Worm (Caenorhabditis elegans) whole organism, L3 larva: ENCODE measurements around the gene hen-1.

Source experiments
- ama-1 ChIP-seq: fragments of 150-350 bp; optimal IDR thresholded peaks from 2 replicates; lab custom pipeline; 2018
- ceh-28 ChIP-seq: fragments of 150-350 bp; optimal IDR thresholded peaks from 2 replicates; lab custom pipeline; 2014; ENCODE audit warnings: missing biosample characterization, missing genetic modification reagents, missing genetic modification characterization
- nhr-23 ChIP-seq: fragments of 150-350 bp; optimal IDR thresholded peaks from 2 replicates; lab custom pipeline; 2014; ENCODE audit warnings: missing biosample characterization, missing genetic modification reagents, missing genetic modification characterization
- nhr-67 ChIP-seq: fragments of 150-350 bp; optimal IDR thresholded peaks from 2 replicates; lab custom pipeline; 2014; ENCODE audit warnings: missing biosample characterization, missing genetic modification characterization
- pha-4 ChIP-seq: fragments of 150-350 bp; optimal IDR thresholded peaks from 2 replicates; lab custom pipeline; 2014; ENCODE audit warnings: missing biosample characterization, missing genetic modification reagents, missing genetic modification characterization

hen-1 gene

DNA sequence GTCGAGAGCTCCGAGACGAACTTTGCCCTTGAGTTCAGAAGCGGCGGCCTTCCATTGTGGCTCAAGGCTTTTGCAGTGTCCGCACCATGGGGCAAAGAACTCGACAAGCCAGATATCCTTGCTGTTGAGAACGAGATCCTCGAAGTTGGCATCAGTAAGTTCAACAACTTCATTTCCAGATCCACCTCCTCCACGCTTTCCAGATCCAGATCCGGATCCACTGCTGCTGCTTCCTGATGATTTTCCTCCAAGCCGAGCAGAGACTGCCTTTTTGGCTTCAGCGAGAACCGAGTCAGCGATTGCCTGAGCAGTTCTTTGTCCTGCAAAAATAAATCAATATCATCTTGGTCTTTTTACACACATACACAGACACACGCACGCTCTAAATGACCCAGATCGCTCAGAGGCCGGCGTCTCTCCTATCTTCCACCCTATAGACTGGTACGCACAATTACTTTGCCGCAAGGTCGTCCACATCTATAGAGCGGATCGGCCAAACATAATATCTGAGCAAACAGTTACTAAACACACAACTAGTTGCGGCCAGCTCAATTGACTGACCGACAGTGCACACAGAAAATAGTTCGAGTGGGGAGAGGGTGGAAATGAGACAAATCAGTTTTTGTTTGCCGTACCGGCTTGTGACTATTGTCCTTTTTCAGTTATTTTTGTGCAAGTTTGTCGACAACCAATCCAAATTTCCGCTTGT, 49.4 kb downstream of the hen-1 start:
- TF ChIP-seq pha-4 (tag; lab: Kevin White, UChicago) (peak; percentile 91), nhr-67 (tag; lab: Kevin White, UChicago) (no peak), nhr-23 (tag; lab: Kevin White, UChicago) (peak; percentile 13), ama-1 (lab: Kevin White, UChicago) (peak; percentile 5), ceh-28 (tag; lab: Kevin White, UChicago) (peak; percentile 4)
